Worm (Caenorhabditis elegans) whole organism, L4 larva: ENCODE data around the gene T12B5.14.
A peak's percentile ranks its signal among the peaks of the same experiment; 100 is the strongest.

Experiments
- D1046.2 ChIP-seq: fragments of 200-800 bp; sonication (Bioruptor generic); IDR thresholded peaks from 2 replicates; pipeline ENCODE4 v1.3.6; 2022; ENCODE audit warnings: missing genetic modification characterization, missing compliant biosample characterization
- F10B5.3 ChIP-seq: sonication (generic microtip); optimal IDR thresholded peaks from 2 replicates; lab custom pipeline; 2016; ENCODE audit warnings: mild to moderate bottlenecking, missing genetic modification characterization, missing compliant biosample characterization
- F26F4.8 ChIP-seq: fragments of 200-800 bp; sonication (Bioruptor generic); conservative IDR thresholded peaks from 2 replicates; pipeline ENCODE4 v1.3.6; 2022; ENCODE audit warnings: missing genetic modification characterization, missing compliant biosample characterization
- F37D6.2 ChIP-seq: sonication (generic microtip); optimal IDR thresholded peaks from 2 replicates; lab custom pipeline; 2016; ENCODE audit warnings: mild to moderate bottlenecking, missing genetic modification characterization, missing compliant biosample characterization
- F44E2.7 ChIP-seq: fragments of 200-800 bp; sonication (Bioruptor generic); IDR thresholded peaks from 2 replicates; pipeline ENCODE4 v2.1.2; 2022; ENCODE audit warnings: missing genetic modification characterization, missing compliant biosample characterization
- R02D3.7 ChIP-seq: fragments of 150-350 bp; sonication (generic microtip); optimal IDR thresholded peaks from 3 replicates; lab custom pipeline; 2014; ENCODE audit warnings: missing biosample characterization, missing genetic modification characterization
- aha-1 ChIP-seq: fragments of 150-350 bp; peaks from one replicate; lab custom pipeline; 2014; ENCODE audit warnings: missing biosample characterization, missing genetic modification characterization
- aly-2 ChIP-seq: sonication (generic microtip); optimal IDR thresholded peaks from 2 replicates; lab custom pipeline; 2018; ENCODE audit warnings: missing biosample characterization, missing genetic modification characterization
- arid-1 ChIP-seq: fragments of 200-800 bp; sonication (Bioruptor generic); conservative IDR thresholded peaks from 2 replicates; pipeline ENCODE4 v1.3.6; 2022; ENCODE audit warnings: missing genetic modification reagents, missing genetic modification characterization, missing compliant biosample characterization
- attf-4 ChIP-seq: sonication (generic microtip); optimal IDR thresholded peaks from 3 replicates; lab custom pipeline; 2017; ENCODE audit warnings: missing biosample characterization, missing genetic modification characterization
- ceh-20 ChIP-seq: fragments of 200-800 bp; sonication (Bioruptor generic); IDR thresholded peaks from 2 replicates; pipeline ENCODE4 v1.3.6; 2022; ENCODE audit warnings: missing genetic modification reagents, missing genetic modification characterization, missing compliant biosample characterization
- ceh-44 ChIP-seq: fragments of 200-800 bp; sonication (Bioruptor generic); IDR thresholded peaks from 2 replicates; pipeline ENCODE4 v1.3.6; 2022; ENCODE audit warnings: missing genetic modification reagents, missing genetic modification characterization, missing compliant biosample characterization
- daf-16 ChIP-seq, 3 experiments: sonication (generic microtip); optimal IDR thresholded peaks; 2 replicates each; lab custom pipeline; 2016 to 2017; ENCODE audit warnings: missing genetic modification characterization in 3 of 3, missing genetic modification reagents in 3 of 3, mild to moderate bottlenecking in 2 of 3, missing compliant biosample characterization in 2 of 3, missing biosample characterization in 1 of 3, moderate library complexity in 1 of 3
- dmd-6 ChIP-seq: fragments of 200-800 bp; sonication (Bioruptor generic); IDR thresholded peaks from 2 replicates; pipeline ENCODE4 v1.3.6; 2022; ENCODE audit warnings: missing genetic modification reagents, missing genetic modification characterization, missing compliant biosample characterization
- dmd-9 ChIP-seq: fragments of 200-800 bp; sonication (Bioruptor generic); IDR thresholded peaks from 2 replicates; pipeline ENCODE4 v1.3.6; 2022; ENCODE audit warnings: missing genetic modification reagents, missing genetic modification characterization, missing compliant biosample characterization
- duxl-1 ChIP-seq: sonication (generic microtip); optimal IDR thresholded peaks from 2 replicates; lab custom pipeline; 2016; ENCODE audit warnings: mild to moderate bottlenecking, missing genetic modification characterization, moderate library complexity, missing compliant biosample characterization; ENCODE audit not compliant: poor library complexity
- dve-1 ChIP-seq: sonication (generic microtip); optimal IDR thresholded peaks from 2 replicates; lab custom pipeline; 2017; ENCODE audit warnings: antibody characterized with exemption, mild to moderate bottlenecking, missing genetic modification characterization, missing compliant biosample characterization; ENCODE audit not compliant: insufficient read depth
- fos-1 ChIP-seq: fragments of 150-350 bp; optimal IDR thresholded peaks from 2 replicates; lab custom pipeline; 2014; ENCODE audit warnings: missing biosample characterization, missing genetic modification characterization
- gei-8 ChIP-seq: fragments of 200-800 bp; sonication (Bioruptor generic); optimal IDR thresholded peaks from 2 replicates; lab custom pipeline; 2018; ENCODE audit warnings: mild to moderate bottlenecking, missing genetic modification characterization, missing compliant biosample characterization
- hif-1 ChIP-seq, 2 experiments: sonication (generic microtip); optimal IDR thresholded peaks; 2 replicates each; lab custom pipeline; 2016 to 2017; ENCODE audit warnings: missing compliant biosample characterization in 2 of 2, missing genetic modification characterization in 2 of 2, missing genetic modification reagents in 2 of 2, missing genotype in 2 of 2, mild to moderate bottlenecking in 1 of 2
- hlh-11 ChIP-seq: fragments of 200-800 bp; sonication (Bioruptor generic); optimal IDR thresholded peaks from 2 replicates; lab custom pipeline; 2018; ENCODE audit warnings: mild to moderate bottlenecking, missing genetic modification characterization, missing compliant biosample characterization
- hlh-30 ChIP-seq: sonication (generic microtip); optimal IDR thresholded peaks from 2 replicates; lab custom pipeline; 2017; ENCODE audit warnings: antibody characterized with exemption, mild to moderate bottlenecking, missing genetic modification characterization, missing compliant biosample characterization; ENCODE audit not compliant: insufficient read depth
- lim-7 ChIP-seq: fragments of 200-800 bp; sonication (Bioruptor generic); IDR thresholded peaks from 2 replicates; pipeline ENCODE4 v1.3.6; 2022; ENCODE audit warnings: missing genetic modification characterization, missing compliant biosample characterization
- lin-1 ChIP-seq: fragments of 200-800 bp; sonication (Bioruptor generic); IDR thresholded peaks from 2 replicates; pipeline ENCODE4 v1.3.6; 2022; ENCODE audit warnings: missing genetic modification reagents, missing genetic modification characterization, missing compliant biosample characterization
- lin-13 ChIP-seq: fragments of 150-350 bp; optimal IDR thresholded peaks from 2 replicates; lab custom pipeline; 2014; ENCODE audit warnings: missing biosample characterization, missing genetic modification reagents, missing genetic modification characterization
- lin-15B ChIP-seq: fragments of 150-350 bp; sonication (generic microtip); optimal IDR thresholded peaks from 3 replicates; lab custom pipeline; 2014; ENCODE audit warnings: missing biosample characterization, missing genetic modification characterization
- lin-29 ChIP-seq: fragments of 200-800 bp; sonication (Bioruptor generic); IDR thresholded peaks from 2 replicates; pipeline ENCODE4 v1.3.6; 2022; ENCODE audit warnings: missing genetic modification reagents, missing genetic modification characterization, missing compliant biosample characterization
- lin-38 ChIP-seq: fragments of 200-800 bp; sonication (Bioruptor generic); IDR thresholded peaks from 2 replicates; pipeline ENCODE4 v1.3.6; 2022; ENCODE audit warnings: missing genetic modification reagents, missing genetic modification characterization, missing compliant biosample characterization
- lir-3 ChIP-seq: sonication (generic microtip); optimal IDR thresholded peaks from 2 replicates; lab custom pipeline; 2016; ENCODE audit warnings: mild to moderate bottlenecking, missing genetic modification characterization, missing compliant biosample characterization
- lsy-2 ChIP-seq, 2 experiments: fragments of 150-350 bp in 1 of 2; sonication (generic microtip) in 1 of 2; optimal IDR thresholded peaks; 2 replicates each; lab custom pipeline; 2014 to 2017; ENCODE audit warnings: missing biosample characterization in 2 of 2, missing genetic modification characterization in 2 of 2
- madf-5 ChIP-seq, 2 experiments: fragments of 200-800 bp; sonication (Bioruptor generic); IDR thresholded peaks; 2 replicates each; pipeline ENCODE4 v1.3.6; 2022; ENCODE audit warnings: missing compliant biosample characterization in 2 of 2, missing genetic modification characterization in 2 of 2
- madf-9 ChIP-seq: fragments of 200-800 bp; sonication (Bioruptor generic); conservative IDR thresholded peaks from 2 replicates; pipeline ENCODE4 v1.3.6; 2022; ENCODE audit warnings: missing genetic modification reagents, missing genetic modification characterization, missing compliant biosample characterization
- mdl-1 ChIP-seq, 2 experiments: fragments of 150-350 bp in 1 of 2; sonication (generic microtip) in 1 of 2; optimal IDR thresholded peaks; 2 replicates each; lab custom pipeline; 2014 to 2017; ENCODE audit warnings: missing biosample characterization in 2 of 2, missing genetic modification characterization in 2 of 2
- mep-1 ChIP-seq: fragments of 150-350 bp; sonication (generic microtip); optimal IDR thresholded peaks from 3 replicates; lab custom pipeline; 2014; ENCODE audit warnings: missing biosample characterization, missing genetic modification characterization
- nhr-11 ChIP-seq: fragments of 150-350 bp; optimal IDR thresholded peaks from 2 replicates; lab custom pipeline; 2014; ENCODE audit warnings: missing biosample characterization, missing genetic modification characterization
- nhr-237 ChIP-seq: sonication (generic microtip); optimal IDR thresholded peaks from 2 replicates; lab custom pipeline; 2017; ENCODE audit warnings: missing biosample characterization, missing genetic modification characterization
- nhr-28 ChIP-seq: fragments of 150-350 bp; optimal IDR thresholded peaks from 2 replicates; lab custom pipeline; 2014; ENCODE audit warnings: missing biosample characterization, missing genetic modification characterization
- nhr-42 ChIP-seq: fragments of 200-800 bp; sonication (Bioruptor generic); IDR thresholded peaks from 2 replicates; pipeline ENCODE4 v1.3.6; 2022; ENCODE audit warnings: missing genetic modification characterization, missing compliant biosample characterization
- nhr-6 ChIP-seq: fragments of 150-350 bp; optimal IDR thresholded peaks from 2 replicates; lab custom pipeline; 2014; ENCODE audit warnings: missing biosample characterization, missing genetic modification characterization
- nhr-77 ChIP-seq: fragments of 150-350 bp; optimal IDR thresholded peaks from 2 replicates; lab custom pipeline; 2014; ENCODE audit warnings: missing biosample characterization, missing genetic modification characterization
- php-3 ChIP-seq: fragments of 200-800 bp; sonication (Bioruptor generic); IDR thresholded peaks from 2 replicates; pipeline ENCODE4 v1.3.6; 2022; ENCODE audit warnings: missing genetic modification reagents, missing genetic modification characterization, missing compliant biosample characterization
- pqm-1 ChIP-seq: sonication (generic microtip); optimal IDR thresholded peaks from 2 replicates; lab custom pipeline; 2017; ENCODE audit warnings: missing biosample characterization, missing genetic modification characterization
- saeg-2 ChIP-seq: fragments of 200-800 bp; sonication (Bioruptor generic); IDR thresholded peaks from 2 replicates; pipeline ENCODE4 v1.3.6; 2022; ENCODE audit warnings: missing genetic modification reagents, missing genetic modification characterization, missing compliant biosample characterization
- skn-1 ChIP-seq: fragments of 150-350 bp; optimal IDR thresholded peaks from 2 replicates; lab custom pipeline; 2014; ENCODE audit warnings: missing biosample characterization, missing genetic modification characterization
- tra-1 ChIP-seq: fragments of 200-800 bp; sonication (Bioruptor generic); IDR thresholded peaks from 2 replicates; pipeline ENCODE4 v1.3.6; 2022; ENCODE audit warnings: missing genetic modification reagents, missing genetic modification characterization, missing compliant biosample characterization
- unc-39 ChIP-seq: sonication (generic microtip); optimal IDR thresholded peaks from 2 replicates; lab custom pipeline; 2017; ENCODE audit warnings: missing biosample characterization, missing genetic modification characterization
- unc-62 ChIP-seq, 3 experiments: fragments of 150-350 bp in 1 of 3; sonication (generic microtip); optimal IDR thresholded peaks in 2 of 3; peaks in 1 of 3; 1 replicate in 1 of 3; 2 replicates in 2 of 3; lab custom pipeline; 2014 to 2017; ENCODE audit warnings: missing biosample characterization in 3 of 3, missing genetic modification characterization in 3 of 3, missing genetic modification reagents in 3 of 3, missing genotype in 1 of 3
- zag-1 ChIP-seq: fragments of 150-350 bp; optimal IDR thresholded peaks from 2 replicates; lab custom pipeline; 2014; ENCODE audit warnings: missing biosample characterization, missing genetic modification characterization
- zfp-2 ChIP-seq: sonication (generic microtip); optimal IDR thresholded peaks from 2 replicates; lab custom pipeline; 2016; ENCODE audit warnings: mild to moderate bottlenecking, missing genetic modification characterization, missing compliant biosample characterization
- zfp-3 ChIP-seq: fragments of 200-800 bp; sonication (Bioruptor generic); conservative IDR thresholded peaks from 2 replicates; pipeline ENCODE4 v1.3.6; 2022; ENCODE audit warnings: missing genetic modification reagents, missing genetic modification characterization, missing compliant biosample characterization
- zip-2 ChIP-seq: fragments of 150-350 bp; optimal IDR thresholded peaks from 2 replicates; lab custom pipeline; 2014; ENCODE audit warnings: missing biosample characterization, missing genetic modification characterization

Gene T12B5.14

DNA sequence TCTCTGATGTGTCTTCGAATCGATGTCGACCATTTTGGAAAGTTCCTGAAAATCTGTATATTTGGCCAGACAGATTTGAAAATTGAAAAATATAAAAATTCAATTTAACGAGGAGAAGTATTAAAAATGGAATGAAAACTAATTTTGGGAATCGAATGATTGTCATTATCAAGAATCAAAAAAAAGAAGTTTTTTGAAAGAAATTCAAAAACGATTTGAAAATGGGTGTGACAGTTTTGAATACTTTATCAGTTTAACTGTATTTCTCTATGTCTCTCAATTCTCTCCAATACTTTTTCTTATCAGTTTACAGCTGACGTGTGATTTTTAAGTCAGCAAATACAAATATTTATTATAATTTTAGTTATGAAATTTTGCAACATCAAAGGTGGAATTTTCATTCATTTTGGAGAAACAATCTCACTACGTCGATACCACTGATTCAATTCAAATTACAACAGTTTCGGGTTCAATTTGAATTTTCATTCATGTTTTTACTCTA, 11.2 kb upstream of the T12B5.14 start, which contains the start of gene fbxa-59:
fbxa-59 (minus strand) TSS at position 51 of the 502 bp plus-strand sequence.
- no peak for TF ChIP-seq daf-16 (GFP tag; optimal IDR thresholded peaks at IDR 0.05; lab: Kevin White, UChicago)
- peak; percentile 71 for TF ChIP-seq daf-16 (tag; optimal IDR thresholded peaks at IDR 0.05; lab: Kevin White, UChicago)
- TF ChIP-seq hlh-30: peak; percentile 16
- TF ChIP-seq lin-15B (tag; lab: Kevin White, UChicago): no peak
- TF ChIP-seq gei-8 (GFP tag; lab: Kevin White, UChicago): no peak
- TF ChIP-seq pqm-1 (tag; lab: Kevin White, UChicago): peak; percentile 60
- TF ChIP-seq unc-39 (tag; lab: Kevin White, UChicago): no peak
- TF ChIP-seq lin-1 (GFP tag; lab: Robert Waterston, UW): no peak; the same call in 1 of the 2 replicates
- no peak for TF ChIP-seq D1046.2 (GFP tag; lab: Robert Waterston, UW)
- TF ChIP-seq php-3: peak; percentile 26; the same call in 1 of the 2 replicates
- TF ChIP-seq unc-62 (GFP tag; optimal IDR thresholded peaks at IDR 0.05 in 1 of 2; lab: Kevin White, UChicago): no peak
- TF ChIP-seq unc-62 (tag; optimal IDR thresholded peaks at IDR 0.05; lab: Kevin White, UChicago): no peak
- no peak for TF ChIP-seq madf-9 (GFP tag; lab: Robert Waterston, UW)
- TF ChIP-seq lin-38 (GFP tag; lab: Robert Waterston, UW): 0 out of 2 replicates have a peak, but pooled peaks have one; percentile 10
- TF ChIP-seq hif-1 (tag; optimal IDR thresholded peaks at IDR 0.05; lab: Kevin White, UChicago): no peak
- TF ChIP-seq hlh-11 (tag; lab: Kevin White, UChicago): peak; percentile 66
- TF ChIP-seq nhr-42 (GFP tag; lab: Robert Waterston, UW): no peak
- no peak for TF ChIP-seq zfp-2 (tag; lab: Kevin White, UChicago)
- TF ChIP-seq dmd-6 (GFP tag; lab: Robert Waterston, UW): peak; percentile 75
- no peak for TF ChIP-seq mep-1
- no peak for TF ChIP-seq nhr-6 (tag; lab: Kevin White, UChicago)
- TF ChIP-seq lir-3: no peak
- no peak for TF ChIP-seq skn-1
- no peak for TF ChIP-seq nhr-11
- TF ChIP-seq lim-7: no peak
- TF ChIP-seq zfp-3 (GFP tag; lab: Robert Waterston, UW): no peak
- TF ChIP-seq F44E2.7 (GFP tag; lab: Robert Waterston, UW): no peak
- TF ChIP-seq zip-2: peak; percentile 10
- TF ChIP-seq duxl-1 (tag; lab: Kevin White, UChicago): no peak
- no peak for TF ChIP-seq fos-1 (tag; lab: Kevin White, UChicago)
- no peak for TF ChIP-seq saeg-2 (GFP tag; lab: Robert Waterston, UW)
- no peak for TF ChIP-seq arid-1 (GFP tag; lab: Robert Waterston, UW)
- TF ChIP-seq ceh-44 (GFP tag; lab: Robert Waterston, UW): no peak
- TF ChIP-seq zag-1: no peak
- TF ChIP-seq lsy-2 (tag; optimal IDR thresholded peaks at IDR 0.05; lab: Kevin White, UChicago): no peak
- peak; percentile 39 for TF ChIP-seq nhr-28 (tag; lab: Kevin White, UChicago)
- no peak for TF ChIP-seq madf-5 (GFP tag; IDR thresholded peaks at IDR 0.05; lab: Robert Waterston, UW)
- TF ChIP-seq nhr-77: peak; percentile 27
- TF ChIP-seq dve-1 (tag; lab: Kevin White, UChicago): peak; percentile 71
- no peak for TF ChIP-seq aly-2 (tag; lab: Kevin White, UChicago)
- TF ChIP-seq aha-1 (tag; lab: Kevin White, UChicago): no peak
- no peak for TF ChIP-seq lin-13 (GFP tag; lab: Kevin White, UChicago)
- no peak for TF ChIP-seq tra-1 (GFP tag; lab: Robert Waterston, UW)
- TF ChIP-seq F10B5.3: no peak
- TF ChIP-seq ceh-20 (GFP tag; lab: Robert Waterston, UW): no peak
- TF ChIP-seq R02D3.7 (tag; lab: Kevin White, UChicago): no peak
- no peak for TF ChIP-seq mdl-1 (tag; optimal IDR thresholded peaks at IDR 0.05; lab: Kevin White, UChicago)
- no peak for TF ChIP-seq lin-29
- no peak for TF ChIP-seq attf-4
- no peak for TF ChIP-seq F37D6.2 (tag; lab: Kevin White, UChicago)
- TF ChIP-seq nhr-237 (tag; lab: Kevin White, UChicago): no peak
- TF ChIP-seq F26F4.8 (GFP tag; lab: Robert Waterston, UW): no peak
- no peak for TF ChIP-seq dmd-9 (GFP tag; lab: Robert Waterston, UW)
